Fruit fly (Drosophila melanogaster) whole organism, larva: ENCODE data around the gene tyf.

ENCODE experiments used
- noc ChIP-seq: fragments of 200-800 bp; sonication (Bioruptor generic); optimal IDR thresholded peaks from 3 replicates; lab custom pipeline; 2019; ENCODE audit warnings: missing biosample characterization, mild to moderate bottlenecking, missing genetic modification characterization, moderate library complexity

tyf gene

DNA sequence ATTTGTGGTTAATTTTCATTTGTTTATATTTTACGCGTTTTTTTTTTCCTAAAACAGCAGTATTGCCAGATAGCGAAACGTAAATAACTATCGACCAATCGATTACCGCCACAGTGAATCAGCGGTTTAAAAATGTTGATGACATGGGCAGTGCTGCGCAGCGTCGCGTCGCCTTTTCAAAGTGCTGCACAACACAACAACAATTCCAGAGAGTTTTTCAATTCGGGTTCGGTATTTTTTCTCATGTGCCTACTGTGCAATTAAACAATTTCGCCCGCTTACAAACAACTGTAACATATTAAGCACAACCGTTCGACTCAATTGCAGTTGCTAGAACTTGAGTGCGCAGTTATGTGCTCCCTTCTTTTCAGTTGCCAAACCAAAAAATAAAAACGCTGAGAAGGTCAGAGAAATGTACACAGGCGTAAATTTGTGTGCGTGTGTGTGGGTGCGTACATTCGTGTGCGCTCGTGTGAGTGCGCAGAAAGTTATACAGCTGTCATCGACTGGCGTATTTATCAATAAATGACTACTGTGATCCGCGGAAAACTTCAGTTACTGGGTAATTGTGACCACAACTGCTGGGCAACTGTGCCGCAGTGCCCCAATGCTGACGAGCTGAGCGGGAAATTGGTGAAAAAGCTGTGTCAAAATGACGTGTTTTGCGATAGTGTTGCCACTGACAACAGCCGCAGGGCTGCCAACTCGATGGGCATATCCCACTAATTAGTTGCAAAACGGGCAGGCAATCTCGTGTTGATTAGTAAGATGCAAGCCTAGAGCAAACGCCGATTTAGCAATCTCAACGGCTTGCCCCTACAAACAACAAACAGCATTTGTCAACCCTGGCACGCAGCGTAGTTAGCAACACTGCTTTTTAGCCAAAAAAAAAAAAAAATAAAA, at the start of gene tyf, which contains the start of gene Tip60:
TSS of gene tyf (plus strand) at position 187 of the 903 bp plus-strand sequence.
TSS of gene Tip60 (minus strand) at position 654 of the 903 bp plus-strand sequence.
- no peak for TF ChIP-seq noc (tag; lab: Kevin White, UChicago)

DNA sequence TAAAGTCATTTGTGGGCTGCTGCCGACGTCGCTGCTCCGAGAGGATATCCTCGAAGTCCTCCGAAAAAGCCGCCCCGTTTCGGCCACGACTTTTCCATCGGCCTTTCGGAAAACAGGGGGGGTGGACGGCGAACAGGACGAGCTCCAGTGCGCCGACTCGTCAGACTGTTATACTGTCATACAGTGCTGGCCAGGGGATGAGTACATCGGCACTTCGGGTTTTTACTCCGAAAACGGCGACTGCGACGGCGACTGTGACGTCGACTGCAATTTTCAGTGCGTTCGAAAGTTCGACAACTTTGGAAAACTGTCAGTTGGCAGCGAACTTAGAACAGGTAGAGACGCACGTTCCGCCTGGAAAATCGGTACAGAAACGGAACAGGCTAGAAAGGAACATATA, 41.4 kb upstream of the tyf start, which contains the start of gene CG43689:
TSS of gene CG43689 (plus strand) at position 314 of the 400 bp plus-strand sequence.
- no peak for TF ChIP-seq noc (tag; lab: Kevin White, UChicago)

DNA sequence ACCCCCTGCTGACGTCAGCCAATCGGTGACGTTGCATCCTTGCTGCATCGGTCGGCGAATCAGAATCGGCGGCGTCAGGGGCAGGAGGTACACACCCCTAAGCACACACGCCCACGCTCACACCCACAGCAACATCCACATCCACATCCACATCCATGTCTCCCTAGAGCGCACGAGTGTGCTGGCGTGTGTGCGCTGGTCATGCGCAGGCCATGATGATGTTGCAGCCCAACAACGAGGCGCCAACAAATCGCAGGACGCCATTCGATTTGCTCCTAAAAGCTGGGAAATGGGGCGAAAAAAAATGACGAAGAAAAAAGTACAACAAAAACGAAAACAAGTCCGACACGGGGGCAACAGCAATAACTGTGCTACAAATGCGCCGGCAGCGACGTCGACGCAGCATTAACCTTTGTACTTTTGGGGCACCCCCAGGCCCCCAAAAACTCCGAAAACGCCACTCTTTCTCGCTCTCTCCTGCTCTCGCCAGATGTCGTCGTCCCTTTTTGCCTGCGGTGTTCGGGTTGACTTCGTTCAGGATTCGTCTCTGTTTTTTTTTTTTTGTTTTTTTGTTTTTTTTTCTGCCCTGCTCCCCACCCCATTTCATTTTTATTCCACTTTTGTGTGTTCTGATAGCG, 27.7 kb upstream of the tyf start:
- no peak for TF ChIP-seq noc (tag; lab: Kevin White, UChicago)

DNA sequence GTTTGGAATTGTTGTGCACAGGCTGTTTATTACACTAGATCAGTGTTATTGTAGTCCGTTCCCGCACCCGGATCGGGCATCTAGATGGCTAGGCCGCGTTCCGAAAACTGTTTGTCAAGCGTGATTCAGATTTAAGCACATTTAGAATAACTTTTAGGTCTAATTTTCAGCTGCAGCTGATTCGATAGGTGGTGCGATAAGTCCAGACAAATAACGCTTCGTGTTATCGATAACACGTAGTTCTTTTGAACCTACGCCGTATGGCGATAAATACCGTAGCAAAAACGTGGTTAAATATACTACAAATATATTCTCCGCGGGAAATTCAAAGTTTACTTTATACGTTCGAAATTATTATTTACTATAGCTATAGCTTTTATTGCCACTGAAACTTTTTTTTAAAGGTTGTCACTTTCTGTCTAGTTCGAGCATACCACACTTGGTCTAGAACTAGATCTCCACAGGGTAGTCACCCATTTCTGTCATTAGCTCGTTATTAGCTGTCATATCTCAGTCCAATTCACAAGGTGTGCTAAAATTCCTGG, 15.9 kb upstream of the tyf start, which contains the start of the genes Cmtr1 and CG15375:
TSS of gene Cmtr1 (minus strand) at position 208 of the 545 bp plus-strand sequence.
TSS of gene CG15375 (plus strand) at position 495 of the 545 bp plus-strand sequence.
- TF ChIP-seq noc (tag; lab: Kevin White, UChicago) = no peak

DNA sequence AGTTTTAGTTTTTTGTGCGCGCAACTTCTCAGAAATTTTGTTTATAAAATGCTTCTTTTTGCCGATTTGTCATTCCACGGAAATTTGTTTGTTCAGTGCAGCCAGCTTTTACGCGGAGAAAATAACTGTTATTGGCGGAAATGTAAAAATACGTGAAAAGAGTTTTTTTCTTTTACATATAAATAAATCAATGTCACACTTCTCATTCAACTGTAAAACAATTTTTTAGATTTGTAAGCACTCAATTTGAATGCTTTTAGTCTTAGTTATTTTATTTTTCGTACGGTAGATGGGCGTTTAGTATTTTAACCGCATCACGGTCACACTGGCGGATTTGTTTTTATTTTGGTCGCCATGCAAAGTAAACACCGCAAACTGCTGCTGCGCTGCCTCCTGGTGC, 12.7 kb upstream of the tyf start, which contains the start of the genes Xpac and brn:
TSS of gene Xpac (minus strand) at position 66 of the 400 bp plus-strand sequence.
TSS of gene brn (plus strand) at position 211 of the 400 bp plus-strand sequence.
- TF ChIP-seq noc (tag; lab: Kevin White, UChicago) = no peak

DNA sequence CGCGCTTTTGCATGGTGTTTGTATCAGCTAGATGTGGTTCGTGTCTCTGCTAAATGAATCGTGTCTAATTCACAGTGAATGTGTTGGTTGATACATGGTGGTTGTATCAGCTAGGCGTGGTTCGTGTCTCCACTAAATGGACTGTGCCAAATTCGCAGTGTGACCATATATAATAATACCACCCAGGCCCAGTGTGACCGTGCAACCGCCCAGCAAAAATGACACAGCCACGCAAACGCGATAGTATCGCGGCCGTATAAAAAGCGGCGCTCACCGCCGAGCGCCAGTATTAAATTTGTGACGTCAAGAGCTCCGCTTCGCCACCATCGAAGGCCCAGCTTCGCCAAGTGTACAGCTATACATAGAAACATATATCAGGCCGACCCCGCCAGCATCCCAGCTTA, 11.0 kb upstream of the tyf start, which contains the start of gene cib:
TSS of gene cib (plus strand) at position 284 of the 404 bp plus-strand sequence.
- no peak for TF ChIP-seq noc (tag; lab: Kevin White, UChicago)

DNA sequence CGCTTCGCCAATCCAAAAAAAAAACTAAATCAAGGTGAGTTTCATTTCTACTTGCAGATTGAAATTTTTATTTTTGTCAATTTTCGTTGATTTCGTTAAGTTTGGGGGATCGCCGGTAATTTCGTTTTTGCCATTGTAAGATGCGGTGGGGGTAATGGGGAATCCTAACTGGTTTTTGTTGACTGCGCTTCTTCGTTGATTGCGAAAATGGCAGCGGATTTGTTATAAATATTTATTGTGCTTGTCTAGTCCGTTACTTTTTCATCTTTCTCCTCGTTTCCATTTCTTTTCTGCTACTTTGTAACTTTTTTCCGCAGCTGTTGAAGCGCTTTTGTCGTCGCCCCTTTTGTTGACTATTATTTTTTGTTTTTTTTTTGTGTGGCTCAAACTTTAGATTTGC, 10.6 kb upstream of the tyf start:
- TF ChIP-seq noc (tag; lab: Kevin White, UChicago) = no peak

DNA sequence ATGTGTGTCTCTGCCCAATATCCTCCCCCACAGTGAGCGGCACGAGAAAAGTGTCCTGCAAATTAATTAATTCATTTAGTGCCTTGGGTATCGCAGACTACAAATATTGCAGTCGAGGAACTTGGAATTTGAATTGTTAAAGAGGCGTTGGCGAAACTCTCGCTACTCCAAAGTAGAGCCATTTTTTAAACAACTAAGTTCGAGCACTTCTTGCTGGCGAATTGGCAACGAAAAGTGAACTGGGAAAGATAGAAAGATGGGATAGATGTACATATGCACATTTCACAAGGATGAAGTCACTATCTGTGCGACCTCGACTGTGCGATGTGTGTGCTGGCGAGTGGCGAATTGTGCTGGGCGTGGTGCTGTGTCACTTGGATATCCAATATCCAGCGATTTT, 10.1 kb upstream of the tyf start:
- TF ChIP-seq noc (tag; lab: Kevin White, UChicago) = no peak

DNA sequence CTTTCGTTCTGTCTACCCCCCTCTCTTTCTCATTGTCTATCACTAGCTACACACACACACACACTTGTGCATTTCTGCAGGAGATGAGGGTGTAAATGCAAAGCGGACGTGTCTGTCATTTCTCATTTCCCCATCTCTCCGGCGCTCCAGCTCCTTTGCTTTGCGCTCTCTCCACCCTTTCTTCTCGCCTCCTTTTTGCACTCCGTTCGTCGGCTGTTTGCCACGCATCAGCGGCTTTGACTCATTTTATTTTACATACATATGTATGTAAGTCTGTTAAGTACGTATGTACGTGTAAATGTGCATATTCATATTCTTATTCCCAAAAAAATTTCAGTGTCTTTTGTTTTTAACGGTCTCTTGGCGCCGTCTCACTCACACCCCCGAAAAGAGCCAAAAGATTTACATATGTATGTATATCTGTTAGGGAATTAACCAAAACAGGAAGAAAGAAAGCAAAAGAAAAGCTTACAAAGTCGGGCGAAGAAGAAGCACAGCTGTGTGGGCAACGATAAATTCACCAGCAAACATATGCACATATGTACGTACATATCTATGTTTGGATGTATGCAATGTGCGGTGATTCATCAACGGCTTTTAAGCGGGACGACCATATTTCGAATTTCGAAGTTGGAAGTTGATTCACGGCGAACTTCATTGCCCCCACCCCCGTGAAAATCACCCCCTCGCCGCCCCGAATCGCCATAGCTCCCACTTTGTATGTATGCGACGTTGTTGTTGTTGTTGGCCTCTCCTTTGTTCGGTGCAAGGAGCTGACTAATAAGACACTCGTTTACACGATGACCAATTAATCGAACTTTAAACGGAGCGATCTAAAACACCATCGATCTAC, 9.3 kb upstream of the tyf start:
- TF ChIP-seq noc (tag; lab: Kevin White, UChicago) = no peak

DNA sequence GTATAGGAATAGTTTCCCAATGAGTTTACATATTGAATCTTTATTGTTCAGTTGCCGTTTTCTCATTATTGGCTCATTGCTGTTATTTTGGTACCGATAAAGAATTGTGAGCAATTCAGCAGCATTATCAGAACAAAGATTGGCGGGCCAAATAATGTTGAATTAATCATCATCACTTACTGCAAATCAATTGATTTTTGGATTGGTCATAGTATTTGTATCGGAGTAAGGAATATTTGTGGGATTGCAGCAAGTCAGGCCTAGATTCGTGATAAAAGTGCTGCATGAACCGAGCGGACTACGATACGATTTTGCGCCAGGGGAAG, 8.7 kb upstream of the tyf start:
- TF ChIP-seq noc (tag; lab: Kevin White, UChicago) = no peak

DNA sequence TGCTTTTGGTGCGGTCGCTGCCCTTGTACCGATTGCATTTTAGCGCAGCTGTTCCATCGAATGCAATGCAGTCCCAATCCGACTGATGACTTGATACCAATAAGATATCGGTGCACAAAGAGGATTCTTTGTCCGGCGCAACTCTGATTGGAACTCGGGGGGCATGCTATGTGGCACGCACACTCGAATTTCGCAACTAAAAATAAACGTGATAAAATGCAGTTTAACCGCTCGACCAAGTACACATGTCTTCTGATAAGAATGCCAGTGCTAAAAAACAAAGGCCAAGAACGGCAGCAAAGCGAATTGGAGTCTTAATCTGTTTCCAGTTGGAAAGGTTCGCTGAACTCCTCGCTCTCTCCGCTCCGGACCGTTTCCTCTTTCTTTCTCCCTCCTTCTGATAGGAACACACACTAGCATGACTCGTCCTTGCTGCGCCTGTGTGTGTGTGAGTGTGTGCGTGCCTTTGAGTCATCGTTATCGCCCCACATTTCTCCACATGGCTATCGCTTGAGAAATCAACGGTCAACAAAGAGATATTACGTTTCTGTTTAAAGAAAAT, 8.1 kb upstream of the tyf start:
- TF ChIP-seq noc (tag; lab: Kevin White, UChicago) = no peak

DNA sequence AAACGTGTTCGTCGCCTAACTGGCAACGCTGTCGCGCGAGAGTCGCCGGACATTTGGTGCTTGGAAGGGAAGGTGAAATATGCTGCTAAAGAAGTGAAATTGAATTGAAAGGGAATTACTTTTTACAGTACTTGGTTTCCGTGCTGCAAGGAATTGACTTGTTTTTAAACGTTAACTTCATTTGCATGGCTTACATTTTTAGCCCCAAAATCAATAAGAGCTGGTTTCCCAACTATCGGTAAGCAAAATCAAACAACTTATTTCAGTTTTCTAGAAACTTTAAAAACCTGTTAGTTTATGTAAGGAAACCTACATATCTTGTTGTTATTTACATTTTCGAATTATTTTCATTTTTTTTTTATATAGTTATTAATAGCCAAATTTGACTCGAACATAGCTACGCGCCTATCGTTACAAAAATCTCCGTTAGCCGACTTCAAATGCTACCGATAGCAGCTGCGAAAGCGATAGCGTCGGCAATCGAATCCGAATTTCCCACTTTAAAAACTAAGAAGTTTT, 3.1 kb upstream of the tyf start, which contains the start of the genes dgt4 and Nsun2:
TSS of gene dgt4 (plus strand) at position 4 of the 519 bp plus-strand sequence.
TSS of gene Nsun2 (minus strand) at position 37 of the 519 bp plus-strand sequence.
- TF ChIP-seq noc (tag; lab: Kevin White, UChicago) = no peak

DNA sequence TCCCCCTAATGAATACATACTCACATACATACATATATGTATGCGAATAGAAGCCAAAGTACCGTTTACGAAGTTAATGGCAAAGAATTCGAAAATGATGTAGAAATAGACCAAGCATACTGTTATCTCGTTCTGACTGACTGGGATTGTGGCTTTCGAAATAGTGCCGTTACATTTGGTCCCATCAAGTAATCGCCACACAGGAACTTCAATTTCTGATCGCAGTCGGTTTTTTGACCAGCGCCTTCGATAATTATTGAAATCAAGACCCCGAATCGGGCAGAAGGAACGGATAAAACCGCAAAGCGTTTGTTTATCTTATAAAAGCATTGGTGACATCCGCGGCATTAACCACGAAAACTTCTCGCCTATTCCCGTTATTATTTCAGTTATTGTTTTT, 2.8 kb downstream of the tyf start:
- TF ChIP-seq noc (tag; lab: Kevin White, UChicago) = no peak

DNA sequence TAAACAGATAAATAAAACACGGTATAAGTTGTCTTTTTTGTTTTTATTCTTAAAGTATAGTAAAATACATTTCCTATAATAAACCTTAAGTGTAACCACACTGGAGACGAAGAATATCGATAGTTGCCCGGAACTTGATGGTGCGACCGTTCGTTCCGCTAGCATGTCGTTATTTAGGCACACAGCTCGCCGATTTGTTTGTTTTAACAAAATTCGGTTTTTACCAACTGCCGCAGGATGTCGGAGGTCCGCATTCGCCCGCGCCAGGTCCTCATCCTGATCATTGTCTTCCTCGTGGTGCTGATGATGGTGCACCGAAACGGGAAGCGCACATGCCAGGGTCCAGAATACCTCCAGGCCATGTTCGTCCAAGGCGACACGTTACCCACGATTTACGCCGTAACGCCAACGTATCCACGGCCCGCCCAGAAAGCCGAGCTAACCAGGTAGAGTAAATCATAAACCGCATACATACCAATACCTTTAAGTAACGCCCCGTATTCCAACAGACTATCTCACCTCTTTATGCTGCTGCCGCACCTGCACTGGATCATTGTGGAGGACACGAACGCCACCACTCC, 14.3 kb downstream of the tyf start, which contains the start of gene GlcAT-I:
TSS of gene GlcAT-I (plus strand) at position 163 of the 581 bp plus-strand sequence.
- no peak for TF ChIP-seq noc (tag; lab: Kevin White, UChicago)
